Fruit fly (Drosophila melanogaster) whole organism, prepupa: ENCODE data around the gene TwdlY.

Experiments used
- CG10631 ChIP-seq: fragments of 200-800 bp; sonication (Bioruptor generic); optimal IDR thresholded peaks from 2 replicates; lab custom pipeline; 2016; ENCODE audit warnings: missing biosample characterization, missing genetic modification characterization
- CG11294 ChIP-seq: fragments of 200-800 bp; sonication (Bioruptor generic); IDR thresholded peaks from 2 replicates; pipeline ENCODE4 v1.3.6; 2022; ENCODE audit warnings: missing biosample characterization, missing genetic modification characterization
- CG11762 ChIP-seq: fragments of 200-800 bp; sonication (Bioruptor generic); optimal IDR thresholded peaks from 3 replicates; lab custom pipeline; 2016; ENCODE audit warnings: missing biosample characterization, missing genetic modification characterization; ENCODE audit not compliant: insufficient read depth
- CG16779 ChIP-seq: fragments of 200-800 bp; sonication (Bioruptor generic); optimal IDR thresholded peaks from 3 replicates; lab custom pipeline; 2017; ENCODE audit warnings: missing biosample characterization, mild to moderate bottlenecking, missing genetic modification characterization
- CG32006 ChIP-seq: fragments of 200-800 bp; sonication (Bioruptor generic); optimal IDR thresholded peaks from 3 replicates; lab custom pipeline; 2017; ENCODE audit warnings: missing biosample characterization, mild to moderate bottlenecking, missing genetic modification characterization
- CG3919 ChIP-seq: fragments of 200-800 bp; sonication (Bioruptor generic); optimal IDR thresholded peaks from 3 replicates; lab custom pipeline; 2016; ENCODE audit warnings: missing biosample characterization, missing genetic modification characterization
- CG6808 ChIP-seq: fragments of 200-800 bp; sonication (Bioruptor generic); optimal IDR thresholded peaks from 3 replicates; lab custom pipeline; 2017; ENCODE audit warnings: missing biosample characterization, missing genetic modification characterization, mild to moderate bottlenecking, moderate library complexity, missing genetic modification reagents
- CG7368 ChIP-seq: fragments of 200-800 bp; sonication (Bioruptor generic); optimal IDR thresholded peaks from 3 replicates; lab custom pipeline; 2016; ENCODE audit warnings: missing biosample characterization, missing genetic modification characterization
- CG8119 ChIP-seq: fragments of 200-800 bp; sonication (Bioruptor generic); IDR thresholded peaks from 3 replicates; pipeline ENCODE4 v1.3.6; 2022; ENCODE audit warnings: missing biosample characterization, missing genetic modification characterization
- CG8632 ChIP-seq: fragments of 200-800 bp; sonication (Bioruptor generic); optimal IDR thresholded peaks from 3 replicates; lab custom pipeline; 2016; ENCODE audit warnings: missing biosample characterization, missing genetic modification characterization
- Eip78C ChIP-seq: fragments of 200-800 bp; sonication (Bioruptor generic); peaks from one replicate; lab custom pipeline; 2016; ENCODE audit warnings: missing biosample characterization, missing genetic modification characterization
- Gug ChIP-seq: fragments of 200-800 bp; sonication (Bioruptor generic); IDR thresholded peaks from 2 replicates; pipeline ENCODE4 v1.3.6; 2022; ENCODE audit warnings: missing biosample characterization, missing genetic modification characterization
- Hr38 ChIP-seq: sonication (Bioruptor generic); optimal IDR thresholded peaks from 2 replicates; lab custom pipeline; 2016; ENCODE audit warnings: missing biosample characterization, missing genetic modification characterization
- Hr39 ChIP-seq: fragments of 200-800 bp; sonication (Bioruptor generic); optimal IDR thresholded peaks from 2 replicates; lab custom pipeline; 2016; ENCODE audit warnings: missing biosample characterization, missing genetic modification characterization
- Hr4 ChIP-seq: fragments of 200-800 bp; sonication (Bioruptor generic); optimal IDR thresholded peaks from 3 replicates; lab custom pipeline; 2016; ENCODE audit warnings: missing biosample characterization, missing genetic modification characterization
- Met ChIP-seq: fragments of 200-800 bp; sonication (Bioruptor generic); optimal IDR thresholded peaks from 3 replicates; lab custom pipeline; 2016; ENCODE audit warnings: missing biosample characterization, missing genetic modification characterization
- Smox ChIP-seq: fragments of 200-800 bp; sonication (Bioruptor generic); optimal IDR thresholded peaks from 3 replicates; lab custom pipeline; 2016; ENCODE audit warnings: missing biosample characterization, missing genetic modification characterization
- acj6 ChIP-seq: fragments of 200-800 bp; sonication (Bioruptor generic); optimal IDR thresholded peaks from 3 replicates; lab custom pipeline; 2016; ENCODE audit warnings: missing biosample characterization, missing genetic modification characterization
- cyc ChIP-seq: fragments of 200-800 bp; sonication (Bioruptor generic); optimal IDR thresholded peaks from 3 replicates; lab custom pipeline; 2016; ENCODE audit warnings: missing biosample characterization, missing genetic modification characterization
- eg ChIP-seq: fragments of 200-800 bp; sonication (Bioruptor generic); IDR thresholded peaks from 3 replicates; pipeline ENCODE4 v1.3.6; 2022; ENCODE audit warnings: missing biosample characterization, missing genetic modification characterization
- esn ChIP-seq: fragments of 200-800 bp; sonication (Bioruptor generic); optimal IDR thresholded peaks from 2 replicates; lab custom pipeline; 2016; ENCODE audit warnings: missing biosample characterization, mild to moderate bottlenecking, missing genetic modification characterization, moderate library complexity
- fd85E ChIP-seq: fragments of 200-800 bp; sonication (Bioruptor generic); optimal IDR thresholded peaks from 3 replicates; lab custom pipeline; 2016; ENCODE audit warnings: missing biosample characterization, missing genetic modification characterization
- fkh ChIP-seq: fragments of 200-800 bp; sonication (Bioruptor generic); optimal IDR thresholded peaks from 3 replicates; lab custom pipeline; 2017; ENCODE audit warnings: missing biosample characterization, mild to moderate bottlenecking, missing genetic modification characterization, moderate library complexity
- lz ChIP-seq: fragments of 200-800 bp; sonication (Bioruptor generic); optimal IDR thresholded peaks from 3 replicates; lab custom pipeline; 2016; ENCODE audit warnings: missing biosample characterization, missing genetic modification characterization
- net ChIP-seq: fragments of 200-800 bp; sonication (Bioruptor generic); optimal IDR thresholded peaks from 3 replicates; lab custom pipeline; 2016; ENCODE audit warnings: missing biosample characterization, missing genetic modification characterization
- salr ChIP-seq, 2 experiments: fragments of 200-800 bp; sonication (Bioruptor generic); optimal IDR thresholded peaks; 3 replicates each; lab custom pipeline; 2016 to 2018; ENCODE audit warnings: missing biosample characterization in 2 of 2, missing genetic modification characterization in 2 of 2, mild to moderate bottlenecking in 1 of 2
- spab ChIP-seq: fragments of 200-800 bp; sonication (Bioruptor generic); optimal IDR thresholded peaks from 2 replicates; lab custom pipeline; 2017; ENCODE audit warnings: missing biosample characterization, mild to moderate bottlenecking, missing genetic modification characterization, missing genetic modification reagents
- ss ChIP-seq, 2 experiments: fragments of 200-800 bp; sonication (Bioruptor generic); optimal IDR thresholded peaks; 2 replicates in 1 of 2; 3 replicates in 1 of 2; lab custom pipeline; 2017 to 2018; ENCODE audit warnings: mild to moderate bottlenecking in 2 of 2, missing biosample characterization in 2 of 2, missing genetic modification characterization in 2 of 2, moderate library complexity in 1 of 2
- svp ChIP-seq: fragments of 200-800 bp; sonication (Bioruptor generic); peaks from one replicate; lab custom pipeline; 2016; ENCODE audit warnings: missing biosample characterization, missing genetic modification characterization
- vri ChIP-seq: fragments of 200-800 bp; sonication (Bioruptor generic); optimal IDR thresholded peaks from 3 replicates; lab custom pipeline; 2016; ENCODE audit warnings: missing biosample characterization, mild to moderate bottlenecking, missing genetic modification characterization

Gene TwdlY

dm6 chrX:16700070-16700469, 34.7 kb upstream of the TwdlY start, which contains the start of gene CG9676:
TSS of gene CG9676 (minus strand) at chrX:16700170.
- no peak for TF ChIP-seq cyc
- TF ChIP-seq Hr4 (GFP tag; lab: Kevin White, UChicago): no peak
- TF ChIP-seq Hr38 (GFP tag; lab: Kevin White, UChicago): no peak
- TF ChIP-seq CG11294 (GFP tag; lab: Robert Waterston, UW): no peak
- no peak for TF ChIP-seq svp (GFP tag; lab: Kevin White, UChicago)
- no peak for TF ChIP-seq vri
- no peak for TF ChIP-seq fkh (GFP tag; lab: Kevin White, UChicago)
- TF ChIP-seq CG32006 (GFP tag; lab: Kevin White, UChicago): no peak
- no peak for TF ChIP-seq Smox (GFP tag; lab: Kevin White, UChicago)
- TF ChIP-seq CG8632: no peak
- TF ChIP-seq Gug (GFP tag; lab: Robert Waterston, UW): no peak
- TF ChIP-seq CG8119 (GFP tag; lab: Robert Waterston, UW): no peak

dm6 chrX:16701941-16702340, 32.8 kb upstream of the TwdlY start, which contains the start of gene sphe:
TSS of gene sphe (minus strand) at chrX:16701972.
- no peak for TF ChIP-seq fd85E (GFP tag; lab: Kevin White, UChicago)
- peak; percentile 84 for TF ChIP-seq vri
- TF ChIP-seq eg (GFP tag; lab: Robert Waterston, UW): no peak
- no peak for TF ChIP-seq spab (GFP tag; lab: Kevin White, UChicago)

dm6 chrX:16703747-16704146, 31.0 kb upstream of the TwdlY start, which contains the start of the genes CG9673 and CG4653:
TSS of gene CG9673 (minus strand) at chrX:16703884.
TSS of gene CG4653 (plus strand) at chrX:16704081.
- TF ChIP-seq vri (peak; percentile 38), net (no peak)
- TF ChIP-seq, all 60 proteins: peak for 1

DNA sequence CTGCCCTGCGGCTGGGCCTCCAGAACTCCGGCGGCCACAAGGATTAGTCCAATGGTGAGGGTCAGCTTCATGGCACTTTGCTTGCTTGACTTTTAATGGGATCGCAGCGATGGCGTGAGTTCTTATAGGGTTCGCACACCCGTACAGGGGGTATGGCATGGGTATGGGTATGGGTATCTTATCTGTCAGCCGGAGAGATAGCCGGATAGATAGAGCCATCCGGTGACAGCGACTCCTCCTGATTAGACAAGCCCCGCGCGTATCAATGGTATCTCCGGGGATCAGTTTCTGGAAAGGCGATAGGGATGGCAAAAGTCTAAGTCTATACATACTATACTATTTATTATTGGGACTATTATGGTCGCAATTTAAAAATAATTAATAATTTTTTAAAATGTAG, 28.0 kb upstream of the TwdlY start, which contains the start of gene CG9672:
TSS of gene CG9672 (minus strand) at position 101 of the 400 bp plus-strand sequence.
- TF ChIP-seq CG3919 (GFP tag; lab: Kevin White, UChicago): no peak
- TF ChIP-seq lz (GFP tag; lab: Kevin White, UChicago): no peak
- TF ChIP-seq Eip78C: no peak
- no peak for TF ChIP-seq ss (GFP tag; optimal IDR thresholded peaks at IDR 0.05; lab: Kevin White, UChicago)
- no peak for TF ChIP-seq CG10631 (GFP tag; lab: Kevin White, UChicago)
- no peak for TF ChIP-seq CG11762 (GFP tag; lab: Kevin White, UChicago)
- no peak for TF ChIP-seq Smox (GFP tag; lab: Kevin White, UChicago)
- no peak for TF ChIP-seq Met (GFP tag; lab: Kevin White, UChicago)
- TF ChIP-seq Hr39 (GFP tag; lab: Kevin White, UChicago): no peak
- no peak for TF ChIP-seq CG6808
- no peak for TF ChIP-seq fkh (GFP tag; lab: Kevin White, UChicago)
- no peak for TF ChIP-seq esn (GFP tag; lab: Kevin White, UChicago)
- TF ChIP-seq CG7368 (GFP tag; lab: Kevin White, UChicago): no peak
- TF ChIP-seq CG16779: no peak
- TF ChIP-seq salr (GFP tag; optimal IDR thresholded peaks at IDR 0.05; lab: Kevin White, UChicago): no peak

DNA sequence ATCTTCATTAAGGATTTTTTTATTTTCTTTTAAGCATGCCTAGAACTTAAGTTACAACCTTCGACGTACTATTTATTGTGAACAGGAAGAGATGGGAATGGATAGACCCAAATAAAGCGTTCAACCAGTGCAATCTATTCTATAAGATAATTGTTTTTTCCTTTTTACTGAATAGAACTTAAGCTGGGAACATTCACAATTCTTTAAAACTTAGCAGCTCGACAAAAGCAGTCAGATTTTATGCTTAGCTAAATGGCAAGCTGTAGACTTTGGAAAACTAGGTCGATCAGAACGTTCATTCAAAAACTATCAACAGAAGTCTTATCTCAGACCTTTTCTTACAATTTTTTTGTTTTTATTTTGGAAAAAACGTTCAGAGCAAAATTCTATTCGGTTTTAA, 23.7 kb upstream of the TwdlY start, which contains the start of gene CG13008:
TSS of gene CG13008 (plus strand) at position 301 of the 400 bp plus-strand sequence.
- TF ChIP-seq fkh (GFP tag; lab: Kevin White, UChicago) (no peak), CG11294 (GFP tag; lab: Robert Waterston, UW) (no peak), CG3919 (GFP tag; lab: Kevin White, UChicago) (no peak), svp (GFP tag; lab: Kevin White, UChicago) (no peak)

DNA sequence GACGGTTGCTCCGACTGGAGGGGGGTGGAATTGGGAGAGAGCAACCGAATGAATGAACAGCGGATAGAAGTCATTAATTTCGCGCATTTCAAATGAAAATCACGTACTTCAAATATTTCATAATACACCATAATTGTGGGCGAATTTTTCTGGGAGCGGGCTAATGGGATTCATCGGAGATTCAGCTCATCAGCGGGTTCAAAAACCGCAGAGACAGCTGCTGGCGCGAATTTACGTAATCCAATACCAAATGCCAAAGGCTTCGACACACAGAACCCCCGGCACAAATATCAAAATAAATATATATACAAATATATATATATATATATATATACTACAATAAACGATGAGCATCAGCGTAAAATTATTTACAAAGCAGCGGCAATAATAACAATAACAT, 18.1 kb upstream of the TwdlY start:
- TF ChIP-seq svp (GFP tag; lab: Kevin White, UChicago): peak; percentile 81
- peak; percentile 53 for TF ChIP-seq vri
- TF ChIP-seq acj6 (GFP tag; lab: Kevin White, UChicago): no peak
